Fruit fly (Drosophila melanogaster) whole organism, prepupa: ENCODE results near the gene Cpr65Av.
"Not testable (repeated sequence)": the region's sequence is repeated elsewhere in the genome, so short reads cannot be mapped to it uniquely, and the experiment has no call there.

Experiments
- CG10631 ChIP-seq: fragments of 200-800 bp; sonication (Bioruptor generic); optimal IDR thresholded peaks from 2 replicates; lab custom pipeline; 2016; ENCODE audit warnings: missing biosample characterization, missing genetic modification characterization
- CG11294 ChIP-seq: fragments of 200-800 bp; sonication (Bioruptor generic); IDR thresholded peaks from 2 replicates; pipeline ENCODE4 v1.3.6; 2022; ENCODE audit warnings: missing biosample characterization, missing genetic modification characterization
- CG11762 ChIP-seq: fragments of 200-800 bp; sonication (Bioruptor generic); optimal IDR thresholded peaks from 3 replicates; lab custom pipeline; 2016; ENCODE audit warnings: missing biosample characterization, missing genetic modification characterization; ENCODE audit not compliant: insufficient read depth
- CG11902 ChIP-seq: fragments of 200-800 bp; sonication (Bioruptor generic); optimal IDR thresholded peaks from 3 replicates; lab custom pipeline; 2016; ENCODE audit warnings: missing biosample characterization, missing genetic modification characterization
- CG15336 ChIP-seq: fragments of 200-800 bp; sonication (Bioruptor generic); IDR thresholded peaks from 2 replicates; pipeline ENCODE4 v1.3.6; 2022; ENCODE audit warnings: missing biosample characterization, missing genetic modification characterization
- CG1621 ChIP-seq: fragments of 200-800 bp; sonication (Bioruptor generic); optimal IDR thresholded peaks from 3 replicates; lab custom pipeline; 2018; ENCODE audit warnings: missing biosample characterization, mild to moderate bottlenecking, missing genetic modification characterization
- CG3032 ChIP-seq: fragments of 200-800 bp; optimal IDR thresholded peaks from 2 replicates; lab custom pipeline; 2019; ENCODE audit warnings: missing biosample characterization, mild to moderate bottlenecking, missing genetic modification characterization, moderate library complexity
- CG3919 ChIP-seq: fragments of 200-800 bp; sonication (Bioruptor generic); optimal IDR thresholded peaks from 3 replicates; lab custom pipeline; 2016; ENCODE audit warnings: missing biosample characterization, missing genetic modification characterization
- CG4318 ChIP-seq: fragments of 200-800 bp; sonication (Bioruptor generic); optimal IDR thresholded peaks from 3 replicates; lab custom pipeline; 2017; ENCODE audit warnings: missing biosample characterization, mild to moderate bottlenecking, missing genetic modification characterization
- CG6276 ChIP-seq: fragments of 200-800 bp; sonication (Bioruptor generic); optimal IDR thresholded peaks from 2 replicates; lab custom pipeline; 2017; ENCODE audit warnings: missing biosample characterization, mild to moderate bottlenecking, missing genetic modification characterization
- CG6854 ChIP-seq: fragments of 200-800 bp; sonication (Bioruptor generic); optimal IDR thresholded peaks from 2 replicates; lab custom pipeline; 2017; ENCODE audit warnings: missing biosample characterization, mild to moderate bottlenecking, missing genetic modification characterization
- CG7368 ChIP-seq: fragments of 200-800 bp; sonication (Bioruptor generic); optimal IDR thresholded peaks from 3 replicates; lab custom pipeline; 2016; ENCODE audit warnings: missing biosample characterization, missing genetic modification characterization
- CG8119 ChIP-seq: fragments of 200-800 bp; sonication (Bioruptor generic); IDR thresholded peaks from 3 replicates; pipeline ENCODE4 v1.3.6; 2022; ENCODE audit warnings: missing biosample characterization, missing genetic modification characterization
- CG8319 ChIP-seq: fragments of 200-800 bp; sonication (Bioruptor generic); optimal IDR thresholded peaks from 3 replicates; lab custom pipeline; 2016; ENCODE audit warnings: missing biosample characterization, missing genetic modification characterization
- CG8632 ChIP-seq: fragments of 200-800 bp; sonication (Bioruptor generic); optimal IDR thresholded peaks from 3 replicates; lab custom pipeline; 2016; ENCODE audit warnings: missing biosample characterization, missing genetic modification characterization
- Eip75B ChIP-seq: fragments of 200-800 bp; sonication (Bioruptor generic); optimal IDR thresholded peaks from 3 replicates; lab custom pipeline; 2016; ENCODE audit warnings: missing biosample characterization, missing genetic modification characterization
- Eip78C ChIP-seq: fragments of 200-800 bp; sonication (Bioruptor generic); peaks from one replicate; lab custom pipeline; 2016; ENCODE audit warnings: missing biosample characterization, missing genetic modification characterization
- Ets96B ChIP-seq: fragments of 200-800 bp; optimal IDR thresholded peaks from 2 replicates; lab custom pipeline; 2019; ENCODE audit warnings: missing biosample characterization, mild to moderate bottlenecking, missing genetic modification characterization, moderate library complexity
- Gug ChIP-seq: fragments of 200-800 bp; sonication (Bioruptor generic); IDR thresholded peaks from 2 replicates; pipeline ENCODE4 v1.3.6; 2022; ENCODE audit warnings: missing biosample characterization, missing genetic modification characterization
- Hr38 ChIP-seq: sonication (Bioruptor generic); optimal IDR thresholded peaks from 2 replicates; lab custom pipeline; 2016; ENCODE audit warnings: missing biosample characterization, missing genetic modification characterization
- Smox ChIP-seq: fragments of 200-800 bp; sonication (Bioruptor generic); optimal IDR thresholded peaks from 3 replicates; lab custom pipeline; 2016; ENCODE audit warnings: missing biosample characterization, missing genetic modification characterization
- Sox14 ChIP-seq: fragments of 200-800 bp; sonication (Bioruptor generic); optimal IDR thresholded peaks from 3 replicates; lab custom pipeline; 2016; ENCODE audit warnings: missing biosample characterization, missing genetic modification characterization
- achi ChIP-seq: fragments of 200-800 bp; sonication (Bioruptor generic); optimal IDR thresholded peaks from 3 replicates; lab custom pipeline; 2016; ENCODE audit warnings: missing biosample characterization, missing genetic modification characterization
- fd85E ChIP-seq: fragments of 200-800 bp; sonication (Bioruptor generic); optimal IDR thresholded peaks from 3 replicates; lab custom pipeline; 2016; ENCODE audit warnings: missing biosample characterization, missing genetic modification characterization
- salr ChIP-seq, 2 experiments: fragments of 200-800 bp; sonication (Bioruptor generic); optimal IDR thresholded peaks; 3 replicates each; lab custom pipeline; 2016 to 2018; ENCODE audit warnings: missing biosample characterization in 2 of 2, missing genetic modification characterization in 2 of 2, mild to moderate bottlenecking in 1 of 2
- spab ChIP-seq: fragments of 200-800 bp; sonication (Bioruptor generic); optimal IDR thresholded peaks from 2 replicates; lab custom pipeline; 2017; ENCODE audit warnings: missing biosample characterization, mild to moderate bottlenecking, missing genetic modification characterization, missing genetic modification reagents
- ss ChIP-seq, 2 experiments: fragments of 200-800 bp; sonication (Bioruptor generic); optimal IDR thresholded peaks; 2 replicates in 1 of 2; 3 replicates in 1 of 2; lab custom pipeline; 2017 to 2018; ENCODE audit warnings: mild to moderate bottlenecking in 2 of 2, missing biosample characterization in 2 of 2, missing genetic modification characterization in 2 of 2, moderate library complexity in 1 of 2
- svp ChIP-seq: fragments of 200-800 bp; sonication (Bioruptor generic); peaks from one replicate; lab custom pipeline; 2016; ENCODE audit warnings: missing biosample characterization, missing genetic modification characterization
- topi ChIP-seq: fragments of 200-800 bp; sonication (Bioruptor generic); optimal IDR thresholded peaks from 3 replicates; lab custom pipeline; 2016; ENCODE audit warnings: missing biosample characterization, missing genetic modification characterization

Gene Cpr65Av

dm6 chr3L:6154951-6155394 is 15.2 kb upstream of the Cpr65Av start (continued):
- TF ChIP-seq CG6276 (GFP tag; lab: Kevin White, UChicago), result peak; percentile 76
- no peak for TF ChIP-seq CG6854 (GFP tag; lab: Kevin White, UChicago)
- peak; percentile 30 for TF ChIP-seq CG11762 (GFP tag; lab: Kevin White, UChicago)
- TF ChIP-seq Eip75B, result peak; percentile 53
- TF ChIP-seq CG11294 (GFP tag; lab: Robert Waterston, UW), result no peak
- no peak for TF ChIP-seq CG4318 (GFP tag; lab: Kevin White, UChicago)
- TF ChIP-seq CG3032 (tag; lab: Kevin White, UChicago), result peak; percentile 42

dm6 chr3L:6152531-6152930 is 12.8 kb upstream of the Cpr65Av start, which contains the start of gene Acp65Aa:
Gene Acp65Aa, minus strand, starts transcription at chr3L:6152745.
- TF ChIP-seq CG11902 (GFP tag; lab: Kevin White, UChicago), result no peak
- no peak for TF ChIP-seq Gug (GFP tag; lab: Robert Waterston, UW)
- no peak for TF ChIP-seq Smox (GFP tag; lab: Kevin White, UChicago)
- no peak for TF ChIP-seq CG6854 (GFP tag; lab: Kevin White, UChicago)
- TF ChIP-seq CG8632, result no peak
- no peak for TF ChIP-seq topi (GFP tag; lab: Kevin White, UChicago)
- TF ChIP-seq CG1621 (tag; lab: Kevin White, UChicago), result no peak
- TF ChIP-seq Hr38 (GFP tag; lab: Kevin White, UChicago), result no peak
- no peak for TF ChIP-seq svp (GFP tag; lab: Kevin White, UChicago)
- no peak for TF ChIP-seq Ets96B (tag; lab: Kevin White, UChicago)
- TF ChIP-seq CG8319 (GFP tag; lab: Kevin White, UChicago), result no peak
- TF ChIP-seq ss (GFP tag; optimal IDR thresholded peaks at IDR 0.05; lab: Kevin White, UChicago), result no peak
- TF ChIP-seq CG7368 (GFP tag; lab: Kevin White, UChicago), result no peak
- no peak for TF ChIP-seq CG6276 (GFP tag; lab: Kevin White, UChicago)

- not testable (repeated sequence) for TF ChIP-seq CG11762 (GFP tag; lab: Kevin White, UChicago); salr (GFP tag; optimal IDR thresholded peaks at IDR 0.05; lab: Kevin White, UChicago); CG11294 (GFP tag; lab: Robert Waterston, UW)
- TF ChIP-seq, all 60 proteins: peak for 0; not testable (repeated sequence) for 60
These were observed 11.1 kb upstream of the Cpr65Av start, which contains the start of the genes Cpr65Ax2 and Lcp65Aa for dm6 chr3L:6150757-6151354. Gene Cpr65Ax2, minus strand, starts transcription at chr3L:6150857. Gene Lcp65Aa, plus strand, starts transcription at chr3L:6151304.

dm6 chr3L:6149248-6149647 is 9.5 kb upstream of the Cpr65Av start, which contains the start of gene Lcp65Ab1:
Gene Lcp65Ab1, plus strand, starts transcription at chr3L:6149548.
- TF ChIP-seq CG10631, CG6276, Smox (GFP tag; lab: Kevin White, UChicago): not testable (repeated sequence)

dm6 chr3L:6147887-6148286 is 8.1 kb upstream of the Cpr65Av start, which contains the start of gene Cpr65Ax1:
Gene Cpr65Ax1, minus strand, starts transcription at chr3L:6147987.
- TF ChIP-seq salr (GFP tag; optimal IDR thresholded peaks at IDR 0.05; lab: Kevin White, UChicago); Eip78C (GFP tag; lab: Kevin White, UChicago); CG15336 (GFP tag; lab: Robert Waterston, UW): not testable (repeated sequence)
- TF ChIP-seq, all 60 proteins: peak for 0; not testable (repeated sequence) for 60

dm6 chr3L:6146374-6146773 is 6.6 kb upstream of the Cpr65Av start, which contains the start of gene Lcp65Ab2:
Gene Lcp65Ab2, plus strand, starts transcription at chr3L:6146674.
- TF ChIP-seq Sox14 (GFP tag; lab: Kevin White, UChicago); CG8632; CG7368 (GFP tag; lab: Kevin White, UChicago): not testable (repeated sequence)

dm6 chr3L:6144769-6145220 is 5.0 kb upstream of the Cpr65Av start, which contains the start of gene Lcp65Ac:
Gene Lcp65Ac, plus strand, starts transcription at chr3L:6144819.
- TF ChIP-seq spab (GFP tag; lab: Kevin White, UChicago) (no peak), svp (GFP tag; lab: Kevin White, UChicago) (no peak), CG8119 (GFP tag; lab: Robert Waterston, UW) (no peak), CG3032 (tag; lab: Kevin White, UChicago) (no peak), Ets96B (tag; lab: Kevin White, UChicago) (no peak), CG3919 (no peak), CG8319 (GFP tag; lab: Kevin White, UChicago) (no peak), fd85E (GFP tag; lab: Kevin White, UChicago) (no peak), Hr38 (GFP tag; lab: Kevin White, UChicago) (no peak), Eip75B (no peak), achi (no peak)
